Worm (Caenorhabditis elegans) whole organism, L1 larva: ENCODE data around the gene srbc-25.

ENCODE experiments used
- aly-2 ChIP-seq: fragments of 150-350 bp; optimal IDR thresholded peaks from 2 replicates; lab custom pipeline; 2014; ENCODE audit warnings: missing biosample characterization, missing genetic modification characterization
- ceh-8 ChIP-seq: fragments of 200-800 bp; sonication (Bioruptor generic); optimal IDR thresholded peaks from 2 replicates; lab custom pipeline; 2018; ENCODE audit warnings: mild to moderate bottlenecking, missing genetic modification characterization, moderate library complexity, missing compliant biosample characterization
- egl-13 ChIP-seq: sonication (generic microtip); optimal IDR thresholded peaks from 2 replicates; lab custom pipeline; 2016; ENCODE audit warnings: missing genotype, missing genetic modification reagents, missing genetic modification characterization, missing compliant biosample characterization
- egl-27 ChIP-seq, 2 experiments: fragments of 150-350 bp in 1 of 2; sonication (generic microtip); optimal IDR thresholded peaks; 3 replicates each; lab custom pipeline; 2017 to 2018; ENCODE audit warnings: missing biosample characterization in 2 of 2, missing genetic modification characterization in 2 of 2, missing genetic modification reagents in 2 of 2
- elt-2 ChIP-seq: sonication (generic microtip); optimal IDR thresholded peaks from 2 replicates; lab custom pipeline; 2016; ENCODE audit warnings: missing genetic modification characterization, mild to moderate bottlenecking, inconsistent platforms, missing compliant biosample characterization, missing genetic modification reagents
- hlh-4 ChIP-seq: sonication (generic microtip); optimal IDR thresholded peaks from 2 replicates; lab custom pipeline; 2016; ENCODE audit warnings: mild to moderate bottlenecking, missing genetic modification characterization, missing compliant biosample characterization
- lin-13 ChIP-seq: fragments of 150-350 bp; optimal IDR thresholded peaks from 2 replicates; lab custom pipeline; 2014; ENCODE audit warnings: missing biosample characterization, missing genetic modification reagents, missing genetic modification characterization
- lir-3 ChIP-seq: sonication (generic microtip); optimal IDR thresholded peaks from 2 replicates; lab custom pipeline; 2016; ENCODE audit warnings: mild to moderate bottlenecking, missing genetic modification characterization, moderate library complexity, missing compliant biosample characterization; ENCODE audit not compliant: poor library complexity
- nhr-84 ChIP-seq: sonication (generic microtip); optimal IDR thresholded peaks from 2 replicates; lab custom pipeline; 2017; ENCODE audit warnings: missing biosample characterization, missing genetic modification characterization
- snpc-4 ChIP-seq: fragments of 150-350 bp; optimal IDR thresholded peaks from 2 replicates; lab custom pipeline; 2014; ENCODE audit warnings: missing biosample characterization, missing genetic modification characterization
- ztf-11 ChIP-seq, 2 experiments: sonication (generic microtip); optimal IDR thresholded peaks; 2 replicates each; lab custom pipeline; 2016 to 2017; ENCODE audit warnings: missing genetic modification characterization in 2 of 2, missing biosample characterization in 1 of 2, missing compliant biosample characterization in 1 of 2

DNA sequence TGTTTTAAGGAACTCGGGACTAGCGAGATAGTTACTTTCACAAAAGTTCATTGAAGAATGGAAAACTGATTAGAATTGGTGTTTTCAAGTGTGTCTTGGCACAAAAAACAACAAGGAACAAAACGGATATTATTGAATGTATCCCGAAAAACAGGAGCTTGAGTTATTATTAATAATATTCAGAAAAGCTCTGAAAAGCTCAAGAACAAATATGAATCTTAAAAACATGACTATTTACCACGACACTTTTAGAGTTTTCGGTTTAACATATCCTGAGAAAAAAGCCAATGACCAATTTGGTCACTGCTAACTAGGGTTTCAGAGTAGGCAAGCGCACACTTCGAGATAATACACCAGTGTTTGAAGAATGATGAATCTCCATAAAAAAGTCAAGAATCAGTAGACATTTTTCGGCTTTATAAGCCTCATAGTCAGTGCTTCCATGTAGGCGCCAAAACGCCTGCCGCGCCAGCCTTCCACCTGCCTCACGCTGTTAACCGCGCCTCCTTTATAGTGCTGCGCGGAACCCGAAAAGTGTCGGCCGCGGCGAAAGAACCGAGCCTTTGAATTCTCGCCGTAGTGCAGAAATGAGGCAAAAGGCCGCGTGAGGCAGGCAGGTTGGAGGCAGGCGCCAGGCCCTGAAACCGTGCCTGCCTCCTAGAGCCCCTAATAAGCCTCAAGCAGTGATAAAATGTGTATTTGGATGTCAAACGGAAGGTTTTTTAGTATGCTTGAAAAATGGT, 38.3 kb downstream of the srbc-25 start, which contains the start of gene srh-236:
- TF ChIP-seq ztf-11 (tag; optimal IDR thresholded peaks at IDR 0.05; lab: Kevin White, UChicago), result no peak
- TF ChIP-seq hlh-4 (tag; lab: Kevin White, UChicago), result no peak
- no peak for TF ChIP-seq elt-2 (tag; lab: Kevin White, UChicago)
- TF ChIP-seq aly-2 (tag; lab: Kevin White, UChicago), result no peak
- TF ChIP-seq nhr-84 (tag; lab: Kevin White, UChicago), result no peak
- no peak for TF ChIP-seq lin-13 (GFP tag; lab: Kevin White, UChicago)
- no peak for TF ChIP-seq lir-3
- no peak for TF ChIP-seq snpc-4 (tag; lab: Kevin White, UChicago)
- no peak for TF ChIP-seq egl-13 (tag; lab: Kevin White, UChicago)
- no peak for TF ChIP-seq ceh-8 (GFP tag; lab: Kevin White, UChicago)
- no peak for TF ChIP-seq egl-27 (tag; optimal IDR thresholded peaks at IDR 0.05; lab: Kevin White, UChicago)
